Fruit fly (Drosophila melanogaster) whole organism, embryonic: ENCODE measurements around the gene Tep4.

Experiments
- ATbp ChIP-seq: fragments of 200-800 bp; sonication (Bioruptor generic); optimal IDR thresholded peaks from 2 replicates; lab custom pipeline; 2017; ENCODE audit warnings: missing biosample characterization, mild to moderate bottlenecking, missing genetic modification characterization, missing genetic modification reagents
- Asciz ChIP-seq: fragments of 200-800 bp; sonication (Bioruptor generic); optimal IDR thresholded peaks from 2 replicates; lab custom pipeline; 2017; ENCODE audit warnings: missing biosample characterization, mild to moderate bottlenecking, missing genetic modification characterization, missing genetic modification reagents
- CG1024 ChIP-seq: fragments of 200-800 bp; sonication (Bioruptor generic); IDR thresholded peaks from 2 replicates; pipeline ENCODE4 v1.3.6; 2022; ENCODE audit warnings: missing biosample characterization, missing genetic modification characterization
- CG10565 ChIP-seq: fragments of 200-800 bp; sonication (Bioruptor generic); optimal IDR thresholded peaks from 3 replicates; lab custom pipeline; 2016; ENCODE audit warnings: missing biosample characterization, mild to moderate bottlenecking, missing genetic modification characterization
- CG10959 ChIP-seq: fragments of 200-800 bp; sonication (Bioruptor generic); IDR thresholded peaks from 2 replicates; pipeline ENCODE4 v1.3.6; 2022; ENCODE audit warnings: missing biosample characterization, missing genetic modification characterization
- CG13296 ChIP-seq: fragments of 200-800 bp; sonication (Bioruptor generic); optimal IDR thresholded peaks from 3 replicates; lab custom pipeline; 2018; ENCODE audit warnings: missing biosample characterization, mild to moderate bottlenecking, missing genetic modification characterization
- CG15073 ChIP-seq: fragments of 200-800 bp; sonication (Bioruptor generic); optimal IDR thresholded peaks from 2 replicates; lab custom pipeline; 2016; ENCODE audit warnings: missing biosample characterization, missing genetic modification characterization
- CG17361 ChIP-seq: fragments of 200-800 bp; sonication (Bioruptor generic); IDR thresholded peaks from 3 replicates; pipeline ENCODE4 v1.3.6; 2022; ENCODE audit warnings: missing biosample characterization, missing genetic modification characterization
- CG18619 ChIP-seq: fragments of 200-800 bp; sonication (Bioruptor generic); optimal IDR thresholded peaks from 3 replicates; lab custom pipeline; 2017; ENCODE audit warnings: missing biosample characterization, mild to moderate bottlenecking, missing genetic modification characterization
- CG18764 ChIP-seq: fragments of 200-800 bp; sonication (Bioruptor generic); optimal IDR thresholded peaks from 3 replicates; lab custom pipeline; 2016; ENCODE audit warnings: missing biosample characterization, missing genetic modification characterization
- CG2678 ChIP-seq: fragments of 200-800 bp; sonication (Bioruptor generic); optimal IDR thresholded peaks from 3 replicates; lab custom pipeline; 2019; ENCODE audit warnings: missing biosample characterization, mild to moderate bottlenecking, missing genetic modification characterization, moderate library complexity
- CG2875 ChIP-seq: fragments of 200-800 bp; sonication (Bioruptor generic); optimal IDR thresholded peaks from 2 replicates; lab custom pipeline; 2017; ENCODE audit warnings: missing biosample characterization, mild to moderate bottlenecking, missing genetic modification characterization, missing genetic modification reagents
- CG34422 ChIP-seq: fragments of 200-800 bp; sonication (Bioruptor generic); IDR thresholded peaks from 3 replicates; pipeline ENCODE4 v1.3.6; 2022; ENCODE audit warnings: missing biosample characterization, missing genetic modification characterization
- CG3847 ChIP-seq: fragments of 200-800 bp; sonication (Bioruptor generic); IDR thresholded peaks from 2 replicates; pipeline ENCODE4 v1.3.6; 2022; ENCODE audit warnings: missing biosample characterization, missing genetic modification characterization
- CG4854 ChIP-seq: fragments of 200-800 bp; sonication (Bioruptor generic); optimal IDR thresholded peaks from 2 replicates; lab custom pipeline; 2016; ENCODE audit warnings: missing biosample characterization, missing genetic modification characterization, inconsistent platforms
- CG6175 ChIP-seq: fragments of 200-800 bp; sonication (Bioruptor generic); IDR thresholded peaks from 3 replicates; pipeline ENCODE4 v1.3.6; 2022; ENCODE audit warnings: missing biosample characterization, missing genetic modification characterization
- CG6765 ChIP-seq: fragments of 200-800 bp; sonication (Bioruptor generic); optimal IDR thresholded peaks from 3 replicates; lab custom pipeline; 2017; ENCODE audit warnings: missing biosample characterization, mild to moderate bottlenecking, missing genetic modification characterization
- CG7745 ChIP-seq: fragments of 200-800 bp; sonication (Bioruptor generic); optimal IDR thresholded peaks from 2 replicates; lab custom pipeline; 2018; ENCODE audit warnings: missing biosample characterization, mild to moderate bottlenecking, missing genetic modification characterization, moderate library complexity
- CG7786 ChIP-seq: fragments of 200-800 bp; sonication (Bioruptor generic); optimal IDR thresholded peaks from 2 replicates; lab custom pipeline; 2016; ENCODE audit warnings: missing biosample characterization, missing genetic modification characterization
- CG7839 ChIP-seq: fragments of 200-800 bp; sonication (Bioruptor generic); optimal IDR thresholded peaks from 3 replicates; lab custom pipeline; 2018; ENCODE audit warnings: missing biosample characterization, mild to moderate bottlenecking, missing genetic modification characterization, moderate library complexity
- CG8290 ChIP-seq, 3 experiments: fragments of 200-800 bp; sonication (Bioruptor generic); optimal IDR thresholded peaks; 2 replicates each; lab custom pipeline; 2016 to 2019; ENCODE audit warnings: missing biosample characterization in 3 of 3, missing genetic modification characterization in 3 of 3, mild to moderate bottlenecking in 2 of 3, moderate library complexity in 1 of 3
- CG8478 ChIP-seq: fragments of >200 bp; optimal IDR thresholded peaks from 2 replicates; lab custom pipeline; 2018
- CG9609 ChIP-seq: fragments of 200-800 bp; sonication (Bioruptor generic); optimal IDR thresholded peaks from 3 replicates; lab custom pipeline; 2016; ENCODE audit warnings: missing biosample characterization, missing genetic modification characterization
- CHES-1-like ChIP-seq: fragments of 200-800 bp; sonication (Bioruptor generic); optimal IDR thresholded peaks from 2 replicates; lab custom pipeline; 2016; ENCODE audit warnings: missing biosample characterization, missing genetic modification characterization
- Elba2 ChIP-seq: fragments of 200-800 bp; sonication (Bioruptor generic); optimal IDR thresholded peaks from 3 replicates; lab custom pipeline; 2016; ENCODE audit warnings: missing biosample characterization, missing genetic modification characterization
- MESR4 ChIP-seq: fragments of 200-800 bp; sonication (Bioruptor generic); optimal IDR thresholded peaks from 2 replicates; lab custom pipeline; 2018; ENCODE audit warnings: missing biosample characterization, mild to moderate bottlenecking, missing genetic modification characterization, moderate library complexity
- NC2β ChIP-seq: fragments of 200-800 bp; sonication (Bioruptor generic); optimal IDR thresholded peaks from 2 replicates; lab custom pipeline; 2016; ENCODE audit warnings: missing biosample characterization, missing genetic modification characterization
- Neu2 ChIP-seq: fragments of 200-800 bp; sonication (Bioruptor generic); optimal IDR thresholded peaks from 3 replicates; lab custom pipeline; 2016; ENCODE audit warnings: missing biosample characterization, missing genetic modification characterization, borderline replicate concordance
- YL-1 ChIP-seq: fragments of 200-800 bp; sonication (Bioruptor generic); optimal IDR thresholded peaks from 3 replicates; lab custom pipeline; 2017; ENCODE audit warnings: missing biosample characterization, mild to moderate bottlenecking, missing genetic modification characterization
- ap ChIP-seq: fragments of 200-800 bp; sonication (Bioruptor generic); IDR thresholded peaks from 2 replicates; pipeline ENCODE4 v1.3.6; 2022; ENCODE audit warnings: missing biosample characterization, missing genetic modification characterization
- bab2 ChIP-seq: fragments of 200-800 bp; sonication (Bioruptor generic); optimal IDR thresholded peaks from 2 replicates; lab custom pipeline; 2016; ENCODE audit warnings: missing biosample characterization, missing genetic modification characterization
- bowl ChIP-seq: fragments of 200-800 bp; sonication (Bioruptor generic); IDR thresholded peaks from 2 replicates; pipeline ENCODE4 v1.3.6; 2022; ENCODE audit warnings: missing biosample characterization, missing genetic modification characterization
- btn ChIP-seq: fragments of 200-800 bp; sonication (Bioruptor generic); optimal IDR thresholded peaks from 2 replicates; lab custom pipeline; 2016; ENCODE audit warnings: missing biosample characterization, missing genetic modification characterization
- dimm ChIP-seq: fragments of 200-800 bp; sonication (Bioruptor generic); IDR thresholded peaks from 2 replicates; pipeline ENCODE4 v1.3.6; 2022; ENCODE audit warnings: missing biosample characterization, missing genetic modification characterization
- ems ChIP-seq: fragments of 200-800 bp; sonication (Bioruptor generic); optimal IDR thresholded peaks from 3 replicates; lab custom pipeline; 2016; ENCODE audit warnings: missing biosample characterization, missing genetic modification characterization
- eyg ChIP-seq: fragments of 200-800 bp; sonication (Bioruptor generic); optimal IDR thresholded peaks from 3 replicates; lab custom pipeline; 2016; ENCODE audit warnings: missing biosample characterization, missing genetic modification characterization
- gro ChIP-seq: fragments of 200-800 bp; sonication (Bioruptor generic); optimal IDR thresholded peaks from 2 replicates; lab custom pipeline; 2016; ENCODE audit warnings: missing biosample characterization, missing genetic modification characterization
- h ChIP-seq: fragments of >200 bp; optimal IDR thresholded peaks from 2 replicates; lab custom pipeline; 2017
- her ChIP-seq: fragments of 200-800 bp; sonication (Bioruptor generic); optimal IDR thresholded peaks from 2 replicates; lab custom pipeline; 2016; ENCODE audit warnings: missing biosample characterization, missing genetic modification characterization
- hkb ChIP-seq, 2 experiments: fragments of 200-800 bp in 1 of 2; fragments of >200 bp in 1 of 2; sonication (Bioruptor generic) in 1 of 2; IDR thresholded peaks in 1 of 2; optimal IDR thresholded peaks in 1 of 2; 2 replicates each; pipeline versions ENCODE4 v1.3.6 to Lab custom; 2017 to 2022; ENCODE audit warnings: missing biosample characterization in 1 of 2, missing genetic modification characterization in 1 of 2
- lilli ChIP-seq: fragments of 200-800 bp; sonication (Bioruptor generic); optimal IDR thresholded peaks from 3 replicates; lab custom pipeline; 2016; ENCODE audit warnings: missing biosample characterization, missing genetic modification characterization
- onecut ChIP-seq: fragments of 200-800 bp; sonication (Bioruptor generic); IDR thresholded peaks from 2 replicates; pipeline ENCODE4 v1.3.6; 2022; ENCODE audit warnings: missing biosample characterization, missing genetic modification characterization
- pho ChIP-seq: fragments of 200-800 bp; sonication (Bioruptor generic); optimal IDR thresholded peaks from 2 replicates; lab custom pipeline; 2016; ENCODE audit warnings: missing biosample characterization, missing genetic modification characterization
- pum ChIP-seq: fragments of 200-800 bp; sonication (Bioruptor generic); optimal IDR thresholded peaks from 2 replicates; lab custom pipeline; 2016; ENCODE audit warnings: missing biosample characterization, missing genetic modification characterization
- sob ChIP-seq: fragments of 200-800 bp; sonication (Bioruptor generic); IDR thresholded peaks from 2 replicates; pipeline ENCODE4 v1.3.6; 2022; ENCODE audit warnings: missing biosample characterization, missing genetic modification characterization
- tin ChIP-seq: fragments of 200-800 bp; sonication (Bioruptor generic); optimal IDR thresholded peaks from 3 replicates; lab custom pipeline; 2016; ENCODE audit warnings: missing biosample characterization, missing genetic modification characterization
- ttk ChIP-seq: fragments of 200-800 bp; sonication (Bioruptor generic); IDR thresholded peaks from 2 replicates; pipeline ENCODE4 v2.1.2; 2022; ENCODE audit warnings: missing biosample characterization, missing genetic modification characterization
- tx ChIP-seq: fragments of 200-800 bp; sonication (Bioruptor generic); optimal IDR thresholded peaks from 2 replicates; lab custom pipeline; 2016; ENCODE audit warnings: missing biosample characterization, missing genetic modification characterization
- unpg ChIP-seq: fragments of 200-800 bp; sonication (Bioruptor generic); optimal IDR thresholded peaks from 3 replicates; lab custom pipeline; 2018; ENCODE audit warnings: missing biosample characterization, mild to moderate bottlenecking, missing genetic modification characterization, moderate library complexity

Tep4 gene

DNA sequence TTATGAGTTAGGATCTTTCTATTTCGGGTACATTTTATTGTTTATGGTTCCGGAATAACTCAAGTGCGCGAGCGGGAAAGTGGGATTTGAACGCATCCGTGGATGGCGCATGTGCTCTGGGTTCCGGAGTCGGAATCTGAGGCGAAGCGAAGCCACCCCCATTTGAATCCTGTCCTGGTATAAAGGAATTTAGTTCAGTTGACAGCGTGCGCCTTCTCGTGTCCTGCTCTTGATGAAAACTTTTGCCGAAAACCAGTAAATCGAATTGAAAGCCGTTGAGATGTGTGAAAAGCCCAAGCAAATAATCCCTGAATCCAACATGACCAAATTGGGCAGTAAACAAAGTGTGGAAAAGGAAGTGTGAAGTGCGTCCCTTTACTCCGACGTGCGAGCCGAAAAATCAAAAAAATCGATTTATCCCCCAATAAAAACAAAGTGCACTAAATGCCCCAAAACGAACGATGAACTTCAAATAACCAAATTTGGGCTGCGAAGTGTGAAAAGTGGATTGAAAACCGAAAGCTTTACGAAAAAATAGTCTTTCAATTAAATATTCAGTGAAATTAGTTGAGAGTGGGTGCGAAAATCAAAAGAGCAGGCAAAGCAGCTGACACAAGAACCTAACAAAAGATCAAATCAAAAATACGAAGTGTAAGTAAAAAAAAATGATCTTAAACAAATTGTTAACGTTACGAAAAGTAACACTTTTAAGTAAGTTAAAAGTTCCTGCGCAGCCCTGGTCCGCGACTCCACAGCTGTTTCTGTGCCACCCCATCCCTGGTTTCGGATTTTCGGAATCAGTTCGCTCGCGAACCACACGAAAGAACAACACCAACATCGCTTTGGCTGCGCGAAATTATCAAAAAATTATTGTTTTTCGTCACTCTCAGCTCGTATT lies 38.4 kb downstream of the Tep4 start, which contains the start of gene Lar (continued):
- TF ChIP-seq bowl (GFP tag; lab: Robert Waterston, UW): no peak
- TF ChIP-seq h (lab: Kevin White, UChicago): no peak
- no peak for TF ChIP-seq hkb (optimal IDR thresholded peaks at IDR 0.05; lab: Kevin White, UChicago)
- TF ChIP-seq hkb (GFP tag; IDR thresholded peaks at IDR 0.05; lab: Robert Waterston, UW): peak; percentile 42
- TF ChIP-seq CG9609 (GFP tag; lab: Kevin White, UChicago): peak; percentile 60
- TF ChIP-seq CG34422 (GFP tag; lab: Robert Waterston, UW): 0 out of 3 replicates have a peak, but pooled peaks have one; percentile 78
- TF ChIP-seq Asciz: no peak
- TF ChIP-seq sob (GFP tag; lab: Robert Waterston, UW): peak; percentile 27; the same call in 1 of the 2 replicates
- TF ChIP-seq Elba2 (GFP tag; lab: Kevin White, UChicago): no peak
- TF ChIP-seq CG3847 (GFP tag; lab: Robert Waterston, UW): peak; percentile 29; the same call in 1 of the 2 replicates
- peak; percentile 32 for TF ChIP-seq gro (GFP tag; lab: Kevin White, UChicago)
- peak; percentile 15 for TF ChIP-seq YL-1 (GFP tag; lab: Kevin White, UChicago)
- peak; percentile 60 for TF ChIP-seq NC2β (GFP tag; lab: Kevin White, UChicago)
- TF ChIP-seq unpg (GFP tag; lab: Kevin White, UChicago): peak; percentile 26
- peak; percentile 64 for TF ChIP-seq CG13296
- TF ChIP-seq bab2: peak; percentile 53
- no peak for TF ChIP-seq ttk (GFP tag; lab: Robert Waterston, UW)
- TF ChIP-seq CHES-1-like (GFP tag; lab: Kevin White, UChicago): peak; percentile 53
- peak; percentile 80 for TF ChIP-seq lilli (GFP tag; lab: Kevin White, UChicago)
- no peak for TF ChIP-seq CG6175 (GFP tag; lab: Robert Waterston, UW)
- TF ChIP-seq CG7745: no peak
- peak; percentile 47 for TF ChIP-seq CG7839 (tag; lab: Kevin White, UChicago)
- TF ChIP-seq onecut: peak; percentile 84
- TF ChIP-seq ems (GFP tag; lab: Kevin White, UChicago): peak; percentile 64
- no peak for TF ChIP-seq CG8290 (GFP tag; optimal IDR thresholded peaks at IDR 0.05; lab: Kevin White, UChicago)
- TF ChIP-seq CG8290 (tag; optimal IDR thresholded peaks at IDR 0.05; lab: Kevin White, UChicago): peak; percentile 17 to 81
- no peak for TF ChIP-seq CG8478 (lab: Kevin White, UChicago)
- no peak for TF ChIP-seq dimm (GFP tag; lab: Robert Waterston, UW)
- peak; percentile 59 for TF ChIP-seq eyg
- peak; percentile 69 for TF ChIP-seq CG17361
- TF ChIP-seq CG18619 (GFP tag; lab: Kevin White, UChicago): peak; percentile 74
- peak; percentile 80 for TF ChIP-seq MESR4 (GFP tag; lab: Kevin White, UChicago)
- no peak for TF ChIP-seq CG10959 (GFP tag; lab: Robert Waterston, UW)
- TF ChIP-seq CG7786: peak; percentile 32
- TF ChIP-seq CG6765 (GFP tag; lab: Kevin White, UChicago): peak; percentile 50
- TF ChIP-seq CG2678: peak; percentile 60
- peak; percentile 67 for TF ChIP-seq her (GFP tag; lab: Kevin White, UChicago)
- no peak for TF ChIP-seq CG2875 (GFP tag; lab: Kevin White, UChicago)
- TF ChIP-seq tx (GFP tag; lab: Kevin White, UChicago): peak; percentile 40
- no peak for TF ChIP-seq CG10565 (GFP tag; lab: Kevin White, UChicago)
- no peak for TF ChIP-seq ATbp
- TF ChIP-seq pum: peak; percentile 70
- peak; percentile 39 for TF ChIP-seq tin (GFP tag; lab: Kevin White, UChicago)
- TF ChIP-seq CG4854 (GFP tag; lab: Kevin White, UChicago): peak; percentile 39
- no peak for TF ChIP-seq CG15073 (GFP tag; lab: Kevin White, UChicago)
- TF ChIP-seq btn (GFP tag; lab: Kevin White, UChicago): peak; percentile 9
- peak; percentile 16; the same call in 1 of the 2 replicates for TF ChIP-seq CG1024 (GFP tag; lab: Robert Waterston, UW)
- peak; percentile 70 for TF ChIP-seq pho (GFP tag; lab: Kevin White, UChicago)
- no peak for TF ChIP-seq Neu2 (GFP tag; lab: Kevin White, UChicago)
- TF ChIP-seq ap (GFP tag; lab: Robert Waterston, UW): no peak
- TF ChIP-seq CG18764 (GFP tag; lab: Kevin White, UChicago): peak; percentile 30
